Worm (Caenorhabditis elegans): Measurements from ENCODE around the gene chil-11.
A peak's percentile ranks its signal among the peaks of the same experiment; 100 is the strongest.

chil-11 gene

DNA sequence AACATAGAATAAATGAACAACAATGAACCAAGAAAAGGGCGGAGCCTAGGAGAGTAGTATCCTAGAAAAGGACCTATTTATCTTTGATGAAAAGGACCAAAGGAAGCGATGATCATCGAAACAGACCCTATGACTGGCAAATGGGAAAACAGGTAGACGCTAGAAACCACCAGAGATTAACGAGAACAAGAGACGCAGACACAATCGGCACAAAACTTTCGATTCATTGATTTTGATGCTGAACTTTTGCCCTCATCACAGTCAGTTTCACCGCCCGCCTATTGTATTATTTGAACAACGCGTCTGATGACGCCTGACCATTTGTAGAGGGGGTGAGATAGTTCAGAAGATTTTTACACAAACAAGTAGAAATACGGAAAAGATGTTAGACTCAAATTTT lies 24.5 kb downstream of the chil-11 start (continued):
- TF ChIP-seq dpl-1 (GFP tag; optimal IDR thresholded peaks at IDR 0.05) = peak in 2 of 3 experiments; percentile 20
- no peak for TF ChIP-seq lin-15B (tag; optimal IDR thresholded peaks at IDR 0.05)
- peak; percentile 28 for TF ChIP-seq tbx-2 (tag; optimal IDR thresholded peaks at IDR 0.05)
- no peak for TF ChIP-seq nhr-84 (tag; optimal IDR thresholded peaks at IDR 0.05)
- no peak for TF ChIP-seq zip-4 (GFP tag; optimal IDR thresholded peaks at IDR 0.05)
- peak; percentile 38 for TF ChIP-seq mep-1 (tag; optimal IDR thresholded peaks at IDR 0.05)
- peak; percentile 31 for TF ChIP-seq nhr-90 (tag; optimal IDR thresholded peaks at IDR 0.05; ENCODE audit: poor library complexity)

DNA sequence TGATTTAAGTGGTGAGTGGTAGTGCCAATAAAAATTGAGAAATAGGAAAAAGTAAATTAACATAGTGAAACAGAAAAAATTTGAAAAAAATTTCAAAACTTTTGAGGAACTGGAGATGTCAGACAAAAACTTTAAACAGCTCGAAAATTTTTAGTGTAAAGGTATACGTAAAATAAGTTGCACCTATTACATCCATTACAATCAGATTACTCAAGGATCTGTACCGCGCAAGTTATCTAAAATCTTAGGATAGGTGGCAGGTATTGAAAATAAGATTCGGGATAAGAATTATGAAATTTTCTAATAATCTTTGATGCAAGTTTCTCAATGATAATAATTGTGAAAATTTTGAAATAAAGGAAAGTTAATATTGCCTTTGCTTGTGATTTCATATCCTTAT lies 25.7 kb downstream of the chil-11 start:
- TF ChIP-seq Y116A8C.19 (tag; optimal IDR thresholded peaks at IDR 0.05; ENCODE audit: borderline replicate concordance) = no peak
- TF ChIP-seq efl-1 (optimal IDR thresholded peaks at IDR 0.05) = no peak
- peak in 1 of 2 experiments; percentile 88 for TF ChIP-seq efl-1 (GFP tag; optimal IDR thresholded peaks at IDR 0.05 in 1 of 2)
- no peak for TF ChIP-seq jun-1 (tag; optimal IDR thresholded peaks at IDR 0.05)
- TF ChIP-seq egl-27 (tag; optimal IDR thresholded peaks at IDR 0.05) = no peak

DNA sequence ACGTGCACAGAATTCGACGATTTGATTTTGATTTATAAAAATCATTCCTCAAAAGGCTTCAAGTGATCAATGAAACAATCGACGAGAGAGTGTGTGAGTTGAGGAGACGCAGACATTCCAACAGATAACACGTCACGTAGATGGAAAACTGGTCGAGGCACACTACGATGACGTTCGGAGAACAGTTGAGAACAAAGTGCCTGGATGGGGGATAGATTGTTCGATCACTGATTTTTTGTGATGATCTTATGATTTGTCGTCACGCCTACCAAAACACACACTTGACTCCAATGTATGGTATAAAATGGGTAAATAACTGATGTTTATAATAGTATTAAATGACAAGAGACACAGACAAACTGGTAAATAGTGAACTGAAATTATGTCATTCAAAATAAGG lies 37.2 kb downstream of the chil-11 start:
- TF ChIP-seq nhr-19 (GFP tag; conservative IDR thresholded peaks at IDR 0.05) (peak; percentile 69), irx-1 (tag; optimal IDR thresholded peaks at IDR 0.05) (no peak), fkh-4 (tag; optimal IDR thresholded peaks at IDR 0.05; ENCODE audit: borderline replicate concordance) (no peak), isw-1 (GFP tag; IDR thresholded peaks at IDR 0.05) (no peak), mdl-1 (tag; optimal IDR thresholded peaks at IDR 0.05) (peak in 1 of 2 experiments; percentile 66), lin-15B (tag; optimal IDR thresholded peaks at IDR 0.05) (no peak), ama-1 (optimal IDR thresholded peaks at IDR 0.05) (no peak), snpc-4 (tag; optimal IDR thresholded peaks at IDR 0.05) (no peak), lsy-2 (tag; optimal IDR thresholded peaks at IDR 0.05) (no peak), nhr-71 (tag; optimal IDR thresholded peaks at IDR 0.05) (peak; percentile 93), rnt-1 (tag; optimal IDR thresholded peaks at IDR 0.05) (no peak), efl-3 (GFP tag; optimal IDR thresholded peaks at IDR 0.05) (no peak), nhr-20 (tag; optimal IDR thresholded peaks at IDR 0.05) (peak; percentile 93), Y116A8C.19 (tag; optimal IDR thresholded peaks at IDR 0.05; ENCODE audit: borderline replicate concordance) (no peak), F16B12.6 (tag; optimal IDR thresholded peaks at IDR 0.05) (no peak), C34B4.2 (tag; optimal IDR thresholded peaks at IDR 0.05) (no peak), nhr-12 (tag; optimal IDR thresholded peaks at IDR 0.05) (no peak), blmp-1 (tag; optimal IDR thresholded peaks at IDR 0.05) (peak; percentile 3), nhr-237 (tag; optimal IDR thresholded peaks at IDR 0.05) (no peak), nhr-77 (tag; optimal IDR thresholded peaks at IDR 0.05) (no peak), elt-3 (tag; optimal IDR thresholded peaks at IDR 0.05) (peak in 2 of 6 experiments; percentile 33 to 34), lir-3 (tag; optimal IDR thresholded peaks at IDR 0.05; ENCODE audit: poor library complexity) (no peak), efl-1 (optimal IDR thresholded peaks at IDR 0.05) (no peak), efl-1 (GFP tag; optimal IDR thresholded peaks at IDR 0.05 in 1 of 2) (peak in 1 of 2 experiments; percentile 94), jun-1 (tag; optimal IDR thresholded peaks at IDR 0.05) (peak; percentile 37), aha-1 (tag; optimal IDR thresholded peaks at IDR 0.05) (no peak), ztf-4 (tag; optimal IDR thresholded peaks at IDR 0.05) (no peak), tbx-2 (tag; optimal IDR thresholded peaks at IDR 0.05) (peak; percentile 77), sptf-1 (tag; optimal IDR thresholded peaks at IDR 0.05) (no peak), lin-39 (tag; optimal IDR thresholded peaks at IDR 0.05) (no peak), lin-14 (GFP tag; optimal IDR thresholded peaks at IDR 0.05) (peak; percentile 64), unc-98 (GFP tag; IDR thresholded peaks at IDR 0.05) (no peak), ceh-8 (GFP tag; optimal IDR thresholded peaks at IDR 0.05) (no peak), nhr-11 (tag; optimal IDR thresholded peaks at IDR 0.05) (no peak), unc-130 (tag; optimal IDR thresholded peaks at IDR 0.05) (no peak), ets-5 (GFP tag; IDR thresholded peaks at IDR 0.05) (no peak), xbp-1 (tag; optimal IDR thresholded peaks at IDR 0.05) (peak; percentile 15), mef-2 (tag; optimal IDR thresholded peaks at IDR 0.05) (no peak), nhr-90 (tag; optimal IDR thresholded peaks at IDR 0.05; ENCODE audit: poor library complexity) (peak; percentile 82), nhr-76 (tag; optimal IDR thresholded peaks at IDR 0.05) (no peak), alr-1 (tag; optimal IDR thresholded peaks at IDR 0.05; ENCODE audit: borderline replicate concordance) (no peak), zag-1 (tag; optimal IDR thresholded peaks at IDR 0.05) (no peak), grh-1 (GFP tag; IDR thresholded peaks at IDR 0.05) (peak; percentile 69), pax-3 (tag; optimal IDR thresholded peaks at IDR 0.05) (no peak)
